Fruit fly (Drosophila melanogaster) whole organism, embryonic: Measurements from ENCODE around the gene PPP4R2r.

ENCODE experiments used
- Aef1 ChIP-seq: fragments of 200-800 bp; sonication (Bioruptor generic); IDR thresholded peaks from 3 replicates; pipeline ENCODE4 v1.3.6; 2022; ENCODE audit warnings: missing biosample characterization, missing genetic modification characterization
- Antp ChIP-seq: fragments of 200-800 bp; sonication (Bioruptor generic); optimal IDR thresholded peaks from 3 replicates; lab custom pipeline; 2016; ENCODE audit warnings: missing biosample characterization, missing genetic modification characterization
- CG14441 ChIP-seq: fragments of 200-800 bp; sonication (Bioruptor generic); IDR thresholded peaks from 2 replicates; pipeline ENCODE4 v1.3.6; 2022; ENCODE audit warnings: missing biosample characterization, missing genetic modification characterization
- CG14667 ChIP-seq: fragments of 200-800 bp; sonication (Bioruptor generic); IDR thresholded peaks from 2 replicates; pipeline ENCODE4 v1.3.6; 2022; ENCODE audit warnings: missing biosample characterization, missing genetic modification characterization
- CG14710 ChIP-seq: fragments of 200-800 bp; sonication (Bioruptor generic); optimal IDR thresholded peaks from 3 replicates; lab custom pipeline; 2019; ENCODE audit warnings: missing biosample characterization, mild to moderate bottlenecking, missing genetic modification characterization, moderate library complexity
- CG15269 ChIP-seq: fragments of 200-800 bp; sonication (Bioruptor generic); optimal IDR thresholded peaks from 2 replicates; lab custom pipeline; 2018; ENCODE audit warnings: missing biosample characterization, mild to moderate bottlenecking, missing genetic modification characterization, moderate library complexity
- CG15601 ChIP-seq: fragments of 200-800 bp; sonication (Bioruptor generic); optimal IDR thresholded peaks from 3 replicates; lab custom pipeline; 2019; ENCODE audit warnings: missing biosample characterization, mild to moderate bottlenecking, missing genetic modification characterization, moderate library complexity
- CG1647 ChIP-seq: fragments of 200-800 bp; sonication (Bioruptor generic); optimal IDR thresholded peaks from 3 replicates; lab custom pipeline; 2016; ENCODE audit warnings: missing biosample characterization, missing genetic modification characterization
- CG17186 ChIP-seq: fragments of 200-800 bp; sonication (Bioruptor generic); optimal IDR thresholded peaks from 3 replicates; lab custom pipeline; 2017; ENCODE audit warnings: missing biosample characterization, missing genetic modification reagents, missing genetic modification characterization
- CG30020 ChIP-seq: fragments of 200-800 bp; optimal IDR thresholded peaks from 2 replicates; lab custom pipeline; 2019; ENCODE audit warnings: missing biosample characterization, mild to moderate bottlenecking, missing genetic modification characterization, moderate library complexity
- CG3065 ChIP-seq: fragments of 200-800 bp; sonication (Bioruptor generic); optimal IDR thresholded peaks from 2 replicates; lab custom pipeline; 2016; ENCODE audit warnings: missing biosample characterization, missing genetic modification characterization
- CG3163 ChIP-seq: fragments of 200-800 bp; sonication (Bioruptor generic); optimal IDR thresholded peaks from 3 replicates; lab custom pipeline; 2016; ENCODE audit warnings: missing biosample characterization, missing genetic modification characterization
- CG3838 ChIP-seq: fragments of 200-800 bp; sonication (Bioruptor generic); optimal IDR thresholded peaks from 3 replicates; lab custom pipeline; 2016; ENCODE audit warnings: missing biosample characterization, missing genetic modification characterization
- CG7963 ChIP-seq: fragments of 200-800 bp; sonication (Bioruptor generic); IDR thresholded peaks from 3 replicates; pipeline ENCODE4 v1.3.6; 2022; ENCODE audit warnings: missing biosample characterization, missing genetic modification characterization; ENCODE audit not compliant: partially characterized antibody
- CG7987 ChIP-seq: fragments of 200-800 bp; sonication (Bioruptor generic); optimal IDR thresholded peaks from 2 replicates; lab custom pipeline; 2018; ENCODE audit warnings: missing biosample characterization, mild to moderate bottlenecking, missing genetic modification characterization, moderate library complexity
- CG9797 ChIP-seq: fragments of 200-800 bp; sonication (Bioruptor generic); optimal IDR thresholded peaks from 3 replicates; lab custom pipeline; 2018; ENCODE audit warnings: missing biosample characterization, mild to moderate bottlenecking, missing genetic modification characterization
- Chrac-16 ChIP-seq: fragments of 200-800 bp; sonication (Bioruptor generic); optimal IDR thresholded peaks from 3 replicates; lab custom pipeline; 2016; ENCODE audit warnings: missing biosample characterization, missing genetic modification characterization
- Doc2 ChIP-seq: fragments of 200-800 bp; sonication (Bioruptor generic); IDR thresholded peaks from 2 replicates; pipeline ENCODE4 v1.3.6; 2022; ENCODE audit warnings: missing biosample characterization, missing genetic modification characterization
- Doc3 ChIP-seq: fragments of 200-800 bp; sonication (Bioruptor generic); IDR thresholded peaks from 3 replicates; pipeline ENCODE4 v1.3.6; 2022; ENCODE audit warnings: missing biosample characterization, missing genetic modification characterization; ENCODE audit not compliant: partially characterized antibody
- Drgx ChIP-seq: fragments of 200-800 bp; sonication (Bioruptor generic); IDR thresholded peaks from 2 replicates; pipeline ENCODE4 v1.3.6; 2022; ENCODE audit warnings: missing biosample characterization, missing genetic modification characterization
- ERR ChIP-seq: fragments of 200-800 bp; sonication (Bioruptor generic); optimal IDR thresholded peaks from 2 replicates; lab custom pipeline; 2016; ENCODE audit warnings: missing biosample characterization, missing genetic modification characterization
- Fer1 ChIP-seq: fragments of 200-800 bp; sonication (Bioruptor generic); optimal IDR thresholded peaks from 2 replicates; lab custom pipeline; 2017; ENCODE audit warnings: missing biosample characterization, mild to moderate bottlenecking, missing genetic modification characterization
- Gsc ChIP-seq: fragments of 200-800 bp; sonication (Bioruptor generic); IDR thresholded peaks from 2 replicates; pipeline ENCODE4 v1.3.6; 2022; ENCODE audit warnings: missing biosample characterization, missing genetic modification characterization
- Hey ChIP-seq: fragments of 200-800 bp; sonication (Bioruptor generic); optimal IDR thresholded peaks from 3 replicates; lab custom pipeline; 2018; ENCODE audit warnings: missing biosample characterization, mild to moderate bottlenecking, missing genetic modification characterization
- Hr78 ChIP-seq, 2 experiments: fragments of 200-800 bp in 1 of 2; fragments of >200 bp in 1 of 2; sonication (Bioruptor generic) in 1 of 2; optimal IDR thresholded peaks; 2 replicates each; lab custom pipeline; 2017 to 2019; ENCODE audit warnings: missing biosample characterization in 2 of 2, missing genetic modification characterization in 2 of 2, mild to moderate bottlenecking in 1 of 2, moderate library complexity in 1 of 2
- Hsf ChIP-seq: fragments of 200-800 bp; sonication (Bioruptor generic); optimal IDR thresholded peaks from 3 replicates; lab custom pipeline; 2016; ENCODE audit warnings: missing biosample characterization, missing genetic modification characterization
- MESR4 ChIP-seq: fragments of 200-800 bp; sonication (Bioruptor generic); optimal IDR thresholded peaks from 2 replicates; lab custom pipeline; 2018; ENCODE audit warnings: missing biosample characterization, mild to moderate bottlenecking, missing genetic modification characterization, moderate library complexity
- Oaz ChIP-seq: fragments of 200-800 bp; sonication (Bioruptor generic); IDR thresholded peaks from 2 replicates; pipeline ENCODE4 v1.3.6; 2022; ENCODE audit warnings: missing biosample characterization, missing genetic modification characterization
- Trl ChIP-seq, 3 experiments: fragments of >200 bp in 2 of 3; fragments of 200-800 bp in 1 of 3; sonication (Bioruptor generic) in 1 of 3; optimal IDR thresholded peaks; 2 replicates in 1 of 3; 3 replicates in 2 of 3; lab custom pipeline; 2016 to 2017; ENCODE audit warnings: missing biosample characterization in 1 of 3, missing genetic modification characterization in 1 of 3
- bbx ChIP-seq: fragments of 200-800 bp; sonication (Bioruptor generic); IDR thresholded peaks from 2 replicates; pipeline ENCODE4 v1.3.6; 2022; ENCODE audit warnings: missing biosample characterization, missing genetic modification characterization; ENCODE audit not compliant: partially characterized antibody
- bigmax ChIP-seq: fragments of 200-800 bp; sonication (Bioruptor generic); optimal IDR thresholded peaks from 2 replicates; lab custom pipeline; 2018; ENCODE audit warnings: missing biosample characterization, mild to moderate bottlenecking, missing genetic modification characterization
- ci ChIP-seq: fragments of 200-800 bp; sonication (Bioruptor generic); IDR thresholded peaks from 3 replicates; pipeline ENCODE4 v1.3.6; 2022; ENCODE audit warnings: missing biosample characterization, missing genetic modification characterization
- corto ChIP-seq: fragments of 200-800 bp; sonication (Bioruptor generic); optimal IDR thresholded peaks from 2 replicates; lab custom pipeline; 2016; ENCODE audit warnings: missing biosample characterization, mild to moderate bottlenecking, missing genetic modification characterization, moderate library complexity
- dm ChIP-seq: fragments of 200-800 bp; sonication (Bioruptor generic); optimal IDR thresholded peaks from 3 replicates; lab custom pipeline; 2016; ENCODE audit warnings: missing biosample characterization, missing genetic modification characterization
- gcm2 ChIP-seq: fragments of 200-800 bp; sonication (Bioruptor generic); optimal IDR thresholded peaks from 2 replicates; lab custom pipeline; 2016; ENCODE audit warnings: missing biosample characterization, missing genetic modification characterization
- grn ChIP-seq: fragments of 200-800 bp; sonication (Bioruptor generic); optimal IDR thresholded peaks from 3 replicates; lab custom pipeline; 2017; ENCODE audit warnings: missing biosample characterization, missing genetic modification characterization
- gt ChIP-seq: fragments of 200-800 bp; sonication (Bioruptor generic); IDR thresholded peaks from 2 replicates; pipeline ENCODE4 v1.3.6; 2022; ENCODE audit warnings: missing biosample characterization, missing genetic modification characterization
- jing ChIP-seq: fragments of 200-800 bp; sonication (Bioruptor generic); optimal IDR thresholded peaks from 2 replicates; lab custom pipeline; 2018; ENCODE audit warnings: missing biosample characterization, mild to moderate bottlenecking, missing genetic modification characterization
- lilli ChIP-seq: fragments of 200-800 bp; sonication (Bioruptor generic); optimal IDR thresholded peaks from 3 replicates; lab custom pipeline; 2016; ENCODE audit warnings: missing biosample characterization, missing genetic modification characterization
- lov ChIP-seq, 2 experiments: fragments of 200-800 bp in 1 of 2; fragments of >200 bp in 1 of 2; sonication (Bioruptor generic) in 1 of 2; IDR thresholded peaks in 1 of 2; optimal IDR thresholded peaks in 1 of 2; 2 replicates in 1 of 2; 3 replicates in 1 of 2; pipeline versions ENCODE4 v1.3.6 to Lab custom; 2017 to 2022; ENCODE audit warnings: missing biosample characterization in 1 of 2, missing genetic modification characterization in 1 of 2
- otp ChIP-seq: fragments of 200-800 bp; sonication (Bioruptor generic); IDR thresholded peaks from 3 replicates; pipeline ENCODE4, ENCODE4 v1.3.6; 2022; ENCODE audit warnings: missing biosample characterization, missing genetic modification characterization
- pan ChIP-seq, 4 experiments: fragments of >200 bp in 3 of 4; fragments of 200-800 bp in 1 of 4; sonication (Bioruptor generic) in 1 of 4; optimal IDR thresholded peaks in 3 of 4; IDR thresholded peaks in 1 of 4; 2 replicates each; pipeline versions ENCODE4 v1.3.6 to Lab custom; 2017 to 2022; ENCODE audit warnings: missing biosample characterization in 2 of 4, missing genetic modification characterization in 2 of 4, mixed read lengths in 1 of 4
- pros ChIP-seq: fragments of 200-800 bp; sonication (Bioruptor generic); optimal IDR thresholded peaks from 3 replicates; lab custom pipeline; 2019; ENCODE audit warnings: missing biosample characterization, mild to moderate bottlenecking, missing genetic modification characterization, moderate library complexity
- sr ChIP-seq: fragments of 200-800 bp; sonication (Bioruptor generic); IDR thresholded peaks from 3 replicates; pipeline ENCODE4 v1.3.6; 2022; ENCODE audit warnings: missing biosample characterization, missing genetic modification characterization
- ssp ChIP-seq: fragments of 200-800 bp; sonication (Bioruptor generic); IDR thresholded peaks from 2 replicates; pipeline ENCODE4 v1.3.6; 2022; ENCODE audit warnings: missing biosample characterization, missing genetic modification characterization
- sug ChIP-seq: fragments of 200-800 bp; optimal IDR thresholded peaks from 2 replicates; lab custom pipeline; 2019; ENCODE audit warnings: missing biosample characterization, mild to moderate bottlenecking, missing genetic modification characterization, moderate library complexity
- twi ChIP-seq: fragments of 200-800 bp; optimal IDR thresholded peaks from 2 replicates; lab custom pipeline; 2019; ENCODE audit warnings: missing biosample characterization, mild to moderate bottlenecking, missing genetic modification characterization, moderate library complexity

The PPP4R2r gene

DNA sequence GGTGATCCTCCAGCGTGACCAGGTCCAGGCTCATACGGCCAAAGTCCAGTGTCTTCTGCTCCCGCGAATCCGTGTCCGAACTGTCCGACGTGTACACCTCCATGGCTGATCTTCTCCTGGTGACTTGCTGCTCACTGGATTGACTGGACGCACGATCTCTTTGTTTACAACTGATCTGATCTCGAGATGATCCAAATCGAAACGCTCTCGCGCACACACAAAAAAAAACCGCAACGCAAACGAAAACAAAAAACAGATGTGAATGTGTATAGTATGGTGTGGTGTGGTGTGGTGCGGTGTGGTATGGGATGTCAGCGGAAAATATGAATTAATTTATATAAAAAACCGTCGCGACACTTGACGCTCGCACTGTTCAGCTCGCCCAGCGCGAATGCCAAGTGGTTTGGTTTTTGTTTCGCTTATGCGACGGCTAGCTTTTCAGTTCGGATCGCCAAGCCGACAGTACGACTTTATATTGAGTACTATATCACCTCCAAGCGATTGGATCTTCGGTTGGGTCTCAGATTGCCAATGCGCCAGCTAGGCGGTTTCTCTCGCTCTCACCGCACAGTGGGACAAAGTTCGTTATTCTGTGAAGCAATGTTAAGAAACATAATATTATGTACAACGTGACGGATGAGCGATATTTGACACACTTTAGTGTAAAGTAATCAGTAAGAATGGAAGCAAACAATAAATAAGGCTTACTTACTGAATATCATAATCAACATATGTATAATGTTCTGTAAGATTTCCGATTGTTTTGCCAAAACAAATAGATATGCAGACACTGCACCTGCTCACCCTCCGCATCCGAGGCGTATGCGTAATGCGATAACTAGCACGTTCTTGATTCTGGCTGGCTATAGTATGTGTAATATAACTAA, 7.7 kb downstream of the PPP4R2r start (continued):
- TF ChIP-seq pan (optimal IDR thresholded peaks at IDR 0.05; lab: Kevin White, UChicago) (no peak), pan (GFP tag; optimal IDR thresholded peaks at IDR 0.05 in 1 of 2, IDR thresholded peaks at IDR 0.05 in 1 of 2) (peak in 1 of 2 experiments; percentile 50), Doc3 (GFP tag; lab: Robert Waterston, UW) (no peak), Gsc (GFP tag; lab: Robert Waterston, UW) (no peak), CG14710 (tag; lab: Kevin White, UChicago) (no peak), sr (GFP tag; lab: Robert Waterston, UW) (no peak), Antp (GFP tag; lab: Kevin White, UChicago) (peak; percentile 40), ERR (GFP tag; lab: Kevin White, UChicago) (peak; percentile 50), Drgx (GFP tag; lab: Robert Waterston, UW) (peak; percentile 76), corto (GFP tag; lab: Kevin White, UChicago) (no peak), Hey (tag; lab: Kevin White, UChicago) (no peak), gcm2 (GFP tag; lab: Kevin White, UChicago) (peak; percentile 16), twi (tag; lab: Kevin White, UChicago) (no peak), ci (GFP tag; lab: Robert Waterston, UW) (no peak), gt (GFP tag; lab: Robert Waterston, UW) (no peak), ssp (0 out of 2 replicates have a peak, but pooled peaks have one; percentile 24), bigmax (GFP tag; lab: Kevin White, UChicago) (no peak), CG3163 (no peak), CG7963 (GFP tag; lab: Robert Waterston, UW) (no peak), lov (optimal IDR thresholded peaks at IDR 0.05; lab: Kevin White, UChicago) (no peak), lov (GFP tag; IDR thresholded peaks at IDR 0.05; lab: Robert Waterston, UW) (no peak), CG15601 (no peak), CG30020 (tag; lab: Kevin White, UChicago) (no peak), CG7987 (GFP tag; lab: Kevin White, UChicago) (peak; percentile 6), sug (peak; percentile 80), MESR4 (GFP tag; lab: Kevin White, UChicago) (no peak), CG17186 (GFP tag; lab: Kevin White, UChicago) (no peak), bbx (GFP tag; lab: Robert Waterston, UW) (no peak), Hsf (GFP tag; lab: Kevin White, UChicago) (peak; percentile 53), Chrac-16 (peak; percentile 32), lilli (GFP tag; lab: Kevin White, UChicago) (peak; percentile 77), Aef1 (GFP tag; lab: Robert Waterston, UW) (peak; percentile 39; the same call in 2 of the 3 replicates), Fer1 (GFP tag; lab: Kevin White, UChicago) (peak; percentile 86), jing (GFP tag; lab: Kevin White, UChicago) (peak; percentile 1), CG3065 (GFP tag; lab: Kevin White, UChicago) (no peak), CG14667 (GFP tag; lab: Robert Waterston, UW) (0 out of 2 replicates have a peak, but pooled peaks have one; percentile 24), Hr78 (GFP tag; optimal IDR thresholded peaks at IDR 0.05; lab: Kevin White, UChicago) (no peak), CG1647 (peak; percentile 24), CG14441 (GFP tag; lab: Robert Waterston, UW) (peak; percentile 52), CG9797 (GFP tag; lab: Kevin White, UChicago) (no peak), Trl (optimal IDR thresholded peaks at IDR 0.05; lab: Kevin White, UChicago) (peak in 1 of 2 experiments; percentile 42), Trl (GFP tag; optimal IDR thresholded peaks at IDR 0.05; lab: Kevin White, UChicago) (peak; percentile 34), CG15269 (tag; lab: Kevin White, UChicago) (peak; percentile 79), Oaz (GFP tag; lab: Robert Waterston, UW) (0 out of 2 replicates have a peak, but pooled peaks have one; percentile 26), otp (GFP tag; lab: Robert Waterston, UW) (no peak), CG3838 (GFP tag; lab: Kevin White, UChicago) (peak; percentile 22), dm (GFP tag; lab: Kevin White, UChicago) (no peak), Doc2 (GFP tag; lab: Robert Waterston, UW) (no peak), grn (GFP tag; lab: Kevin White, UChicago) (peak; percentile 44), pros (GFP tag; lab: Kevin White, UChicago) (no peak)
